Fruit fly (Drosophila melanogaster) whole organism, wandering third instar larva: ENCODE measurements around the gene mRpL48.

Experiments used
- Abd-B ChIP-seq: fragments of >200 bp; optimal IDR thresholded peaks from 2 replicates; lab custom pipeline; 2017; ENCODE audit warnings: missing biosample characterization, missing genetic modification characterization
- CG9705 ChIP-seq: fragments of 200-800 bp; sonication (Bioruptor generic); optimal IDR thresholded peaks from 2 replicates; lab custom pipeline; 2018; ENCODE audit warnings: missing biosample characterization, mild to moderate bottlenecking, missing genetic modification characterization
- CrebA ChIP-seq: fragments of 200-800 bp; sonication (Bioruptor generic); optimal IDR thresholded peaks from 2 replicates; lab custom pipeline; 2016; ENCODE audit warnings: missing biosample characterization, mild to moderate bottlenecking, missing genetic modification characterization, borderline replicate concordance
- Dfd ChIP-seq: fragments of >200 bp; optimal IDR thresholded peaks from 2 replicates; lab custom pipeline; 2017; ENCODE audit warnings: missing biosample characterization, missing genetic modification characterization
- Dif ChIP-seq: fragments of 200-275, 200-300 bp; sonication (Bioruptor generic); optimal IDR thresholded peaks from 2 replicates; lab custom pipeline; 2018; ENCODE audit warnings: missing biosample characterization, missing genetic modification characterization; ENCODE audit not compliant: partially characterized antibody
- HLH106 ChIP-seq: fragments of 200-800 bp; optimal IDR thresholded peaks from 3 replicates; lab custom pipeline; 2019; ENCODE audit warnings: missing biosample characterization, mild to moderate bottlenecking, missing genetic modification characterization, moderate library complexity
- Hr78 ChIP-seq: fragments of >200 bp; optimal IDR thresholded peaks from 2 replicates; lab custom pipeline; 2017; ENCODE audit warnings: missing biosample characterization, missing genetic modification characterization
- Hr83 ChIP-seq: fragments of 200-300 bp; sonication (Bioruptor generic); optimal IDR thresholded peaks from 2 replicates; lab custom pipeline; 2016; ENCODE audit warnings: missing biosample characterization, mild to moderate bottlenecking, missing genetic modification characterization, moderate library complexity; ENCODE audit not compliant: poor library complexity, severe bottlenecking
- Mio ChIP-seq: sonication (Bioruptor generic); optimal IDR thresholded peaks from 2 replicates; lab custom pipeline; 2016; ENCODE audit warnings: missing biosample characterization, missing genetic modification characterization
- Myc ChIP-seq: fragments of >200 bp; optimal IDR thresholded peaks from 2 replicates; lab custom pipeline; 2017
- N ChIP-seq: fragments of >200 bp; optimal IDR thresholded peaks from 2 replicates; lab custom pipeline; 2018; ENCODE audit warnings: missing biosample characterization, missing external identifiers, missing genetic modification characterization
- OdsH ChIP-seq: fragments of 200-800 bp; sonication (Bioruptor generic); optimal IDR thresholded peaks from 2 replicates; lab custom pipeline; 2016; ENCODE audit warnings: missing biosample characterization, mild to moderate bottlenecking, missing genetic modification characterization
- Rel ChIP-seq, 2 experiments: fragments of 200-800 bp; sonication (Bioruptor generic) in 1 of 2; optimal IDR thresholded peaks; 2 replicates in 1 of 2; 3 replicates in 1 of 2; lab custom pipeline; 2016 to 2019; ENCODE audit warnings: mild to moderate bottlenecking in 2 of 2, missing biosample characterization in 2 of 2, missing genetic modification characterization in 2 of 2, moderate library complexity in 1 of 2
- Sp1 ChIP-seq: fragments of 200-800 bp; sonication (Bioruptor generic); optimal IDR thresholded peaks from 3 replicates; lab custom pipeline; 2019; ENCODE audit warnings: missing biosample characterization, mild to moderate bottlenecking, missing genetic modification characterization, moderate library complexity
- Vsx2 ChIP-seq: fragments of 200-300, 225-300 bp; sonication (Bioruptor generic); optimal IDR thresholded peaks from 2 replicates; lab custom pipeline; 2018; ENCODE audit warnings: missing biosample characterization, missing genetic modification characterization; ENCODE audit not compliant: partially characterized antibody
- br ChIP-seq: fragments of 200-800 bp; sonication (Bioruptor generic); optimal IDR thresholded peaks from 2 replicates; lab custom pipeline; 2016; ENCODE audit warnings: missing biosample characterization, missing genetic modification characterization
- brk ChIP-seq: fragments of 200-800 bp; sonication (Bioruptor generic); optimal IDR thresholded peaks from 2 replicates; lab custom pipeline; 2016; ENCODE audit warnings: missing biosample characterization, mild to moderate bottlenecking, missing genetic modification characterization
- dl ChIP-seq, 2 experiments: fragments of 175-275, 200-275 bp in 1 of 2; fragments of 200-275 bp in 1 of 2; sonication (Bioruptor generic); optimal IDR thresholded peaks; lab custom pipeline; 2018; ENCODE audit warnings: mild to moderate bottlenecking in 2 of 2, missing biosample characterization in 2 of 2, missing genetic modification characterization in 2 of 2, moderate library complexity in 2 of 2; ENCODE audit not compliant: partially characterized antibody in 2 of 2, insufficient read depth in 1 of 2
- dmrt93B ChIP-seq: fragments of 200-800 bp; sonication (Bioruptor generic); optimal IDR thresholded peaks from 2 replicates; lab custom pipeline; 2018; ENCODE audit warnings: missing biosample characterization, mild to moderate bottlenecking, missing genetic modification characterization
- dsf ChIP-seq: sonication (Bioruptor generic); optimal IDR thresholded peaks from 2 replicates; lab custom pipeline; 2016; ENCODE audit warnings: missing biosample characterization, missing genetic modification characterization, borderline replicate concordance
- ey ChIP-seq: fragments of 200-800 bp; sonication (Bioruptor generic); optimal IDR thresholded peaks from 2 replicates; lab custom pipeline; 2016; ENCODE audit warnings: missing biosample characterization, missing genetic modification characterization
- foxo ChIP-seq, 2 experiments: fragments of 200-800 bp; sonication (Bioruptor generic); optimal IDR thresholded peaks; 2 replicates in 1 of 2; 3 replicates in 1 of 2; lab custom pipeline; 2016 to 2017; ENCODE audit warnings: missing biosample characterization in 2 of 2, missing genetic modification characterization in 2 of 2
- fru ChIP-seq: fragments of 200-800 bp; sonication (Bioruptor generic); optimal IDR thresholded peaks from 3 replicates; lab custom pipeline; 2016; ENCODE audit warnings: missing biosample characterization, mild to moderate bottlenecking, missing genetic modification characterization
- h ChIP-seq: fragments of 200-800 bp; sonication (Bioruptor generic); optimal IDR thresholded peaks from 3 replicates; lab custom pipeline; 2016; ENCODE audit warnings: missing biosample characterization, mild to moderate bottlenecking, missing genetic modification characterization
- lola ChIP-seq: fragments of >200 bp; optimal IDR thresholded peaks from 2 replicates; lab custom pipeline; 2017; ENCODE audit warnings: missing biosample characterization, missing genetic modification characterization
- pan ChIP-seq: fragments of >200 bp; optimal IDR thresholded peaks from 2 replicates; lab custom pipeline; 2017
- psq ChIP-seq: fragments of 200-800 bp; sonication (Bioruptor generic); optimal IDR thresholded peaks from 3 replicates; lab custom pipeline; 2017; ENCODE audit warnings: missing biosample characterization, mild to moderate bottlenecking, missing genetic modification characterization, moderate library complexity
- rgr ChIP-seq: fragments of 200-800 bp; sonication (Bioruptor generic); optimal IDR thresholded peaks from 3 replicates; lab custom pipeline; 2016; ENCODE audit warnings: missing biosample characterization, mild to moderate bottlenecking, missing genetic modification characterization
- sage ChIP-seq: fragments of 200-800 bp; sonication (Bioruptor generic); optimal IDR thresholded peaks from 2 replicates; lab custom pipeline; 2016; ENCODE audit warnings: missing biosample characterization, mild to moderate bottlenecking, missing genetic modification characterization
- sv ChIP-seq: fragments of 200-800 bp; sonication (Bioruptor generic); optimal IDR thresholded peaks from 3 replicates; lab custom pipeline; 2016; ENCODE audit warnings: missing biosample characterization, missing genetic modification characterization
- tai ChIP-seq: sonication (Bioruptor generic); optimal IDR thresholded peaks from 2 replicates; lab custom pipeline; 2016; ENCODE audit warnings: missing biosample characterization, missing genetic modification characterization
- usp ChIP-seq: fragments of >200 bp; optimal IDR thresholded peaks from 2 replicates; lab custom pipeline; 2017; ENCODE audit warnings: missing biosample characterization, missing genetic modification characterization
- woc ChIP-seq: sonication (Bioruptor generic); optimal IDR thresholded peaks from 2 replicates; lab custom pipeline; 2016; ENCODE audit warnings: missing biosample characterization, mild to moderate bottlenecking, missing genetic modification characterization

Gene mRpL48

DNA sequence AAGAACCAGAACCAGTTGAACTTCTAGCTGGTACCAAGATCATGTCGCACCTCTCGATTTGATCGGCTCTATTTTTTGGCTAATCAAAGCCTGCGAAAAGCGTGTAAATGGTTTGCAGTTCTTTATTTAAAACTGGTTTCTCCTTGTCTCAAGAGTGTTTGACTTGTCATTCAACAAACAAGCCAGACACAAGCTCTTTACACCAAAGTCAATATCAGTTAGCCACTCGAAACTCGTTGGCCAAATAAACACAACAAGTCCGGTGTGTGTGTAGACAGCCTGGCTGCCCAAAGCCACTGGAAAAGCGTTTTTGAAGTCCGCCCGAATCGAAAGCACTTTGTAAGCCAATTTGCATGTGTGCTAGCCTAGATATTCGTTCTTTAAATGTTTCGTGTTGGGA is 29.8 kb downstream of the mRpL48 start:
- TF ChIP-seq HLH106 (no peak), sage (GFP tag; lab: Kevin White, UChicago) (no peak), Mio (GFP tag; lab: Kevin White, UChicago) (no peak)
- TF ChIP-seq, all 38 proteins: peak for 0

dm6 chr2L:1743800-1744199 is 33.5 kb downstream of the mRpL48 start:
- TF ChIP-seq Dif (GFP tag; lab: Kevin White, UChicago) (no peak), CG9705 (GFP tag; lab: Kevin White, UChicago) (no peak), psq (GFP tag; lab: Kevin White, UChicago) (no peak), N (no peak), Mio (GFP tag; lab: Kevin White, UChicago) (no peak), fru (GFP tag; lab: Kevin White, UChicago) (no peak), OdsH (GFP tag; lab: Kevin White, UChicago) (no peak), lola (no peak), Vsx2 (no peak), Abd-B (GFP tag; lab: Kevin White, UChicago) (no peak), ey (GFP tag; lab: Kevin White, UChicago) (no peak), CrebA (GFP tag; lab: Kevin White, UChicago) (no peak), pan (lab: Kevin White, UChicago) (no peak), Hr83 (GFP tag; lab: Kevin White, UChicago) (no peak), sv (GFP tag; lab: Kevin White, UChicago) (no peak), dmrt93B (no peak), Rel (GFP tag; optimal IDR thresholded peaks at IDR 0.05; lab: Kevin White, UChicago) (no peak), Rel (tag; optimal IDR thresholded peaks at IDR 0.05; lab: Kevin White, UChicago) (no peak)

DNA sequence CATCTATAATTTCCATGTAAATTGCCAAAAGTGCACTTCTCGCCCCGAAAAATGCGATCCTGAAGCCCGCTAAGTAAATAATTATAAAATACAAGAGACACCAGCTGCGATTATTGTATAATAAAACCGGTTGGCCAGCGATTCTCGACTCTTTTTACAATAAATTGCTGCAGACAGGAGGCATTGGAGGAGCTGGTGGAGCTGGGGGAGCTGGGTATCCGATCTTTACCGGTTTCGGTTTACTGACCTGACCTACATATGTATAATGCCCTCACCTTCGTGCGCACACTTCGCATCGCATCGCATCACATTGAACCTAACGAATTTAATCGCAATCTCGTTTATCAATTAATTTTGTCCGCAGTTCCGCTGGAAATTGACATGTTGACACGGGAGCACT is 38.1 kb downstream of the mRpL48 start:
- TF ChIP-seq pan (lab: Kevin White, UChicago), result no peak
- TF ChIP-seq dl (GFP tag; optimal IDR thresholded peaks at IDR 0.05; lab: Kevin White, UChicago; ENCODE audit: insufficient read depth in 1 of 2, partially characterized antibody in 2 of 2), result no peak
- TF ChIP-seq Dif (GFP tag; lab: Kevin White, UChicago), result no peak
- TF ChIP-seq brk (GFP tag; lab: Kevin White, UChicago), result no peak
- no peak for TF ChIP-seq woc
- no peak for TF ChIP-seq usp (GFP tag; lab: Kevin White, UChicago)
- TF ChIP-seq Vsx2, result peak; percentile 61
- TF ChIP-seq br (GFP tag; lab: Kevin White, UChicago), result no peak
- TF ChIP-seq rgr (GFP tag; lab: Kevin White, UChicago), result no peak
- TF ChIP-seq, all 38 proteins: peak for 1

DNA sequence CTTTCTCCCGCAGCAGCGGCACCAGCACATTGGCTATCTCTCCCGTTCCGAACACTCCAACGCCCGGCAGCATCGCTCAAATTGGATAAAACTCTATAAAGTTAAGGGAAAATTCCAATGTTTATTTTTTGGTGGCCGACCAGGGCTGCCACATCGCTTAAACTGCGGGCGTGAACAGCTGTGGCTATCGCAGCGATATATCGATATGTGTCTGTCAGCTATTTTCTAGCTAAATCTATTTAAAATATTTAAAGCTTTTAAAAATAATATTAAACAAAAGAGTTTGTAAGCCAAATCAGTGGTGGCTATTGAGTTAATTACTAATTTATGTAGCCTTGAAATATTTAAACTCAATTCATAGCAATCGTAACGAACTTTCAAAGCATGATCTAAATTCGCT is 41.7 kb downstream of the mRpL48 start, which contains the start of the genes CG17712 and CG17648:
CG17712 (minus strand) TSS at position 170 of the 400 bp plus-strand sequence.
CG17648 (plus strand) TSS at position 356 of the 400 bp plus-strand sequence.
- TF ChIP-seq woc (peak; percentile 32), N (no peak), sage (GFP tag; lab: Kevin White, UChicago) (no peak), Myc (lab: Kevin White, UChicago) (peak; percentile 46)

DNA sequence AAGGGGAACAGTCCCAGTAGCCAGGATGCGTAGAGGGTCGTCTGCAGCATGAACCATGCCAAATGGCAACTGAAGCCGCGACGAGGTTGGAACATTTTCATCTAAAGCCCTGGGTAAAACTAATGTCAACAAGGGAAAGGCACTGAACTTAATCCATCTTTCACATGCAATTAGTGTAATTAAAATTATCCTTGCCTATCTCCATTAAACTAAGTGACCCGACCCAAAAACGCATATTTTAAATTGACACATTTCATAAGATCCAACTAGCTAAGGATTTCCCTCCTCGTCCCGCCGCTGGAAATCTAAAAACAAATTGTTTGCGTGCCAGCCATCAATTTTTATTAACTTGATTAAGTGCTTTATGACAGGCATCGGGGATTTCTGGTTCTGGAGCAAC is 46.1 kb downstream of the mRpL48 start, which contains the start of gene Gr22f:
Gr22f (minus strand) TSS at position 101 of the 400 bp plus-strand sequence.
- no peak for TF ChIP-seq tai (GFP tag; lab: Kevin White, UChicago)
- TF ChIP-seq Myc (lab: Kevin White, UChicago), result no peak
- TF ChIP-seq OdsH (GFP tag; lab: Kevin White, UChicago), result no peak
- no peak for TF ChIP-seq foxo (GFP tag; optimal IDR thresholded peaks at IDR 0.05; lab: Kevin White, UChicago)
- no peak for TF ChIP-seq Hr78
- TF ChIP-seq Abd-B (GFP tag; lab: Kevin White, UChicago), result no peak

- TF ChIP-seq br (GFP tag; lab: Kevin White, UChicago) (no peak), lola (no peak), Dif (GFP tag; lab: Kevin White, UChicago) (no peak), tai (GFP tag; lab: Kevin White, UChicago) (no peak), Vsx2 (no peak), OdsH (GFP tag; lab: Kevin White, UChicago) (no peak), N (no peak), Sp1 (no peak), psq (GFP tag; lab: Kevin White, UChicago) (no peak), Hr83 (GFP tag; lab: Kevin White, UChicago) (no peak), pan (lab: Kevin White, UChicago) (no peak), dsf (GFP tag; lab: Kevin White, UChicago) (no peak), sage (GFP tag; lab: Kevin White, UChicago) (no peak), Abd-B (GFP tag; lab: Kevin White, UChicago) (no peak), Rel (GFP tag; optimal IDR thresholded peaks at IDR 0.05; lab: Kevin White, UChicago) (no peak), Rel (tag; optimal IDR thresholded peaks at IDR 0.05; lab: Kevin White, UChicago) (no peak), h (GFP tag; lab: Kevin White, UChicago) (no peak), Hr78 (no peak), ey (GFP tag; lab: Kevin White, UChicago) (no peak), Dfd (GFP tag; lab: Kevin White, UChicago) (no peak)
Measured at dm6 chr2L:1758853-1759252, 48.6 kb downstream of the mRpL48 start, which contains the start of gene CG17650. CG17650 (minus strand) TSS chr2L:1759093.
